Fruit fly (Drosophila melanogaster) whole organism, prepupa: Measurements from ENCODE around the gene CG6983.

ENCODE experiments used
- Blimp-1 ChIP-seq: fragments of 200-800 bp; sonication (Bioruptor generic); optimal IDR thresholded peaks from 3 replicates; lab custom pipeline; 2017; ENCODE audit warnings: missing biosample characterization, missing genetic modification characterization, mild to moderate bottlenecking, moderate library complexity, missing genetic modification reagents
- CG10631 ChIP-seq: fragments of 200-800 bp; sonication (Bioruptor generic); optimal IDR thresholded peaks from 2 replicates; lab custom pipeline; 2016; ENCODE audit warnings: missing biosample characterization, missing genetic modification characterization
- CG10669 ChIP-seq: fragments of 200-800 bp; sonication (Bioruptor generic); optimal IDR thresholded peaks from 3 replicates; lab custom pipeline; 2018; ENCODE audit warnings: missing biosample characterization, mild to moderate bottlenecking, missing genetic modification characterization, moderate library complexity
- CG1621 ChIP-seq: fragments of 200-800 bp; sonication (Bioruptor generic); optimal IDR thresholded peaks from 3 replicates; lab custom pipeline; 2018; ENCODE audit warnings: missing biosample characterization, mild to moderate bottlenecking, missing genetic modification characterization
- CG16779 ChIP-seq: fragments of 200-800 bp; sonication (Bioruptor generic); optimal IDR thresholded peaks from 3 replicates; lab custom pipeline; 2017; ENCODE audit warnings: missing biosample characterization, mild to moderate bottlenecking, missing genetic modification characterization
- CG3032 ChIP-seq: fragments of 200-800 bp; optimal IDR thresholded peaks from 2 replicates; lab custom pipeline; 2019; ENCODE audit warnings: missing biosample characterization, mild to moderate bottlenecking, missing genetic modification characterization, moderate library complexity
- CG31627 ChIP-seq: fragments of 200-800 bp; sonication (Bioruptor generic); optimal IDR thresholded peaks from 3 replicates; lab custom pipeline; 2016; ENCODE audit warnings: missing biosample characterization, missing genetic modification characterization
- CG32006 ChIP-seq: fragments of 200-800 bp; sonication (Bioruptor generic); optimal IDR thresholded peaks from 3 replicates; lab custom pipeline; 2017; ENCODE audit warnings: missing biosample characterization, mild to moderate bottlenecking, missing genetic modification characterization
- CG3919 ChIP-seq: fragments of 200-800 bp; sonication (Bioruptor generic); optimal IDR thresholded peaks from 3 replicates; lab custom pipeline; 2016; ENCODE audit warnings: missing biosample characterization, missing genetic modification characterization
- CG4318 ChIP-seq: fragments of 200-800 bp; sonication (Bioruptor generic); optimal IDR thresholded peaks from 3 replicates; lab custom pipeline; 2017; ENCODE audit warnings: missing biosample characterization, mild to moderate bottlenecking, missing genetic modification characterization
- CG6163 ChIP-seq: fragments of 200-800 bp; sonication (Bioruptor generic); IDR thresholded peaks from 3 replicates; pipeline ENCODE4 v1.3.6; 2022; ENCODE audit warnings: missing biosample characterization, missing genetic modification characterization
- CG6276 ChIP-seq: fragments of 200-800 bp; sonication (Bioruptor generic); optimal IDR thresholded peaks from 2 replicates; lab custom pipeline; 2017; ENCODE audit warnings: missing biosample characterization, mild to moderate bottlenecking, missing genetic modification characterization
- CG6808 ChIP-seq: fragments of 200-800 bp; sonication (Bioruptor generic); optimal IDR thresholded peaks from 3 replicates; lab custom pipeline; 2017; ENCODE audit warnings: missing biosample characterization, missing genetic modification characterization, mild to moderate bottlenecking, moderate library complexity, missing genetic modification reagents
- CG6854 ChIP-seq: fragments of 200-800 bp; sonication (Bioruptor generic); optimal IDR thresholded peaks from 2 replicates; lab custom pipeline; 2017; ENCODE audit warnings: missing biosample characterization, mild to moderate bottlenecking, missing genetic modification characterization
- CG7368 ChIP-seq: fragments of 200-800 bp; sonication (Bioruptor generic); optimal IDR thresholded peaks from 3 replicates; lab custom pipeline; 2016; ENCODE audit warnings: missing biosample characterization, missing genetic modification characterization
- CG8119 ChIP-seq: fragments of 200-800 bp; sonication (Bioruptor generic); IDR thresholded peaks from 3 replicates; pipeline ENCODE4 v1.3.6; 2022; ENCODE audit warnings: missing biosample characterization, missing genetic modification characterization
- CG8319 ChIP-seq: fragments of 200-800 bp; sonication (Bioruptor generic); optimal IDR thresholded peaks from 3 replicates; lab custom pipeline; 2016; ENCODE audit warnings: missing biosample characterization, missing genetic modification characterization
- CG9139 ChIP-seq: fragments of 200-800 bp; sonication (Bioruptor generic); optimal IDR thresholded peaks from 3 replicates; lab custom pipeline; 2017; ENCODE audit warnings: missing biosample characterization, mild to moderate bottlenecking, missing genetic modification characterization
- Eip75B ChIP-seq: fragments of 200-800 bp; sonication (Bioruptor generic); optimal IDR thresholded peaks from 3 replicates; lab custom pipeline; 2016; ENCODE audit warnings: missing biosample characterization, missing genetic modification characterization
- Eip93F ChIP-seq: fragments of 200-800 bp; sonication (Bioruptor generic); optimal IDR thresholded peaks from 2 replicates; lab custom pipeline; 2016; ENCODE audit warnings: missing biosample characterization, mild to moderate bottlenecking, missing genetic modification characterization
- Ets21C ChIP-seq: fragments of 200-800 bp; sonication (Bioruptor generic); optimal IDR thresholded peaks from 3 replicates; lab custom pipeline; 2016; ENCODE audit warnings: missing biosample characterization, missing genetic modification characterization
- Ets96B ChIP-seq: fragments of 200-800 bp; optimal IDR thresholded peaks from 2 replicates; lab custom pipeline; 2019; ENCODE audit warnings: missing biosample characterization, mild to moderate bottlenecking, missing genetic modification characterization, moderate library complexity
- Gug ChIP-seq: fragments of 200-800 bp; sonication (Bioruptor generic); IDR thresholded peaks from 2 replicates; pipeline ENCODE4 v1.3.6; 2022; ENCODE audit warnings: missing biosample characterization, missing genetic modification characterization
- Hr39 ChIP-seq: fragments of 200-800 bp; sonication (Bioruptor generic); optimal IDR thresholded peaks from 2 replicates; lab custom pipeline; 2016; ENCODE audit warnings: missing biosample characterization, missing genetic modification characterization
- Lpt ChIP-seq: fragments of 200-800 bp; sonication (Bioruptor generic); optimal IDR thresholded peaks from 3 replicates; lab custom pipeline; 2016; ENCODE audit warnings: missing biosample characterization, missing genetic modification characterization
- Met ChIP-seq: fragments of 200-800 bp; sonication (Bioruptor generic); optimal IDR thresholded peaks from 3 replicates; lab custom pipeline; 2016; ENCODE audit warnings: missing biosample characterization, missing genetic modification characterization
- OdsH ChIP-seq: fragments of 200-800 bp; sonication (Bioruptor generic); optimal IDR thresholded peaks from 3 replicates; lab custom pipeline; 2016; ENCODE audit warnings: missing biosample characterization, missing genetic modification characterization
- Smox ChIP-seq: fragments of 200-800 bp; sonication (Bioruptor generic); optimal IDR thresholded peaks from 3 replicates; lab custom pipeline; 2016; ENCODE audit warnings: missing biosample characterization, missing genetic modification characterization
- Sox102F ChIP-seq: fragments of 200-800 bp; sonication (Bioruptor generic); optimal IDR thresholded peaks from 2 replicates; lab custom pipeline; 2016; ENCODE audit warnings: missing biosample characterization, mild to moderate bottlenecking, missing genetic modification characterization
- Sox14 ChIP-seq: fragments of 200-800 bp; sonication (Bioruptor generic); optimal IDR thresholded peaks from 3 replicates; lab custom pipeline; 2016; ENCODE audit warnings: missing biosample characterization, missing genetic modification characterization
- Sox15 ChIP-seq: fragments of 200-800 bp; sonication (Bioruptor generic); optimal IDR thresholded peaks from 3 replicates; lab custom pipeline; 2016; ENCODE audit warnings: missing biosample characterization, missing genetic modification characterization
- achi ChIP-seq: fragments of 200-800 bp; sonication (Bioruptor generic); optimal IDR thresholded peaks from 3 replicates; lab custom pipeline; 2016; ENCODE audit warnings: missing biosample characterization, missing genetic modification characterization
- acj6 ChIP-seq: fragments of 200-800 bp; sonication (Bioruptor generic); optimal IDR thresholded peaks from 3 replicates; lab custom pipeline; 2016; ENCODE audit warnings: missing biosample characterization, missing genetic modification characterization
- cyc ChIP-seq: fragments of 200-800 bp; sonication (Bioruptor generic); optimal IDR thresholded peaks from 3 replicates; lab custom pipeline; 2016; ENCODE audit warnings: missing biosample characterization, missing genetic modification characterization
- dsx ChIP-seq: fragments of 200-800 bp; optimal IDR thresholded peaks from 3 replicates; lab custom pipeline; 2019; ENCODE audit warnings: missing biosample characterization, mild to moderate bottlenecking, missing genetic modification characterization, moderate library complexity; ENCODE audit not compliant: poor library complexity, severe bottlenecking
- eg ChIP-seq: fragments of 200-800 bp; sonication (Bioruptor generic); IDR thresholded peaks from 3 replicates; pipeline ENCODE4 v1.3.6; 2022; ENCODE audit warnings: missing biosample characterization, missing genetic modification characterization
- fd59A ChIP-seq: fragments of 200-800 bp; sonication (Bioruptor generic); optimal IDR thresholded peaks from 2 replicates; lab custom pipeline; 2017; ENCODE audit warnings: missing biosample characterization, mild to moderate bottlenecking, missing genetic modification characterization, missing genetic modification reagents
- fd85E ChIP-seq: fragments of 200-800 bp; sonication (Bioruptor generic); optimal IDR thresholded peaks from 3 replicates; lab custom pipeline; 2016; ENCODE audit warnings: missing biosample characterization, missing genetic modification characterization
- fkh ChIP-seq: fragments of 200-800 bp; sonication (Bioruptor generic); optimal IDR thresholded peaks from 3 replicates; lab custom pipeline; 2017; ENCODE audit warnings: missing biosample characterization, mild to moderate bottlenecking, missing genetic modification characterization, moderate library complexity
- lz ChIP-seq: fragments of 200-800 bp; sonication (Bioruptor generic); optimal IDR thresholded peaks from 3 replicates; lab custom pipeline; 2016; ENCODE audit warnings: missing biosample characterization, missing genetic modification characterization
- pdm3 ChIP-seq: fragments of 200-800 bp; sonication (Bioruptor generic); optimal IDR thresholded peaks from 3 replicates; lab custom pipeline; 2016; ENCODE audit warnings: missing biosample characterization, missing genetic modification characterization
- ss ChIP-seq, 2 experiments: fragments of 200-800 bp; sonication (Bioruptor generic); optimal IDR thresholded peaks; 2 replicates in 1 of 2; 3 replicates in 1 of 2; lab custom pipeline; 2017 to 2018; ENCODE audit warnings: mild to moderate bottlenecking in 2 of 2, missing biosample characterization in 2 of 2, missing genetic modification characterization in 2 of 2, moderate library complexity in 1 of 2
- svp ChIP-seq: fragments of 200-800 bp; sonication (Bioruptor generic); peaks from one replicate; lab custom pipeline; 2016; ENCODE audit warnings: missing biosample characterization, missing genetic modification characterization
- topi ChIP-seq: fragments of 200-800 bp; sonication (Bioruptor generic); optimal IDR thresholded peaks from 3 replicates; lab custom pipeline; 2016; ENCODE audit warnings: missing biosample characterization, missing genetic modification characterization

The CG6983 gene

DNA sequence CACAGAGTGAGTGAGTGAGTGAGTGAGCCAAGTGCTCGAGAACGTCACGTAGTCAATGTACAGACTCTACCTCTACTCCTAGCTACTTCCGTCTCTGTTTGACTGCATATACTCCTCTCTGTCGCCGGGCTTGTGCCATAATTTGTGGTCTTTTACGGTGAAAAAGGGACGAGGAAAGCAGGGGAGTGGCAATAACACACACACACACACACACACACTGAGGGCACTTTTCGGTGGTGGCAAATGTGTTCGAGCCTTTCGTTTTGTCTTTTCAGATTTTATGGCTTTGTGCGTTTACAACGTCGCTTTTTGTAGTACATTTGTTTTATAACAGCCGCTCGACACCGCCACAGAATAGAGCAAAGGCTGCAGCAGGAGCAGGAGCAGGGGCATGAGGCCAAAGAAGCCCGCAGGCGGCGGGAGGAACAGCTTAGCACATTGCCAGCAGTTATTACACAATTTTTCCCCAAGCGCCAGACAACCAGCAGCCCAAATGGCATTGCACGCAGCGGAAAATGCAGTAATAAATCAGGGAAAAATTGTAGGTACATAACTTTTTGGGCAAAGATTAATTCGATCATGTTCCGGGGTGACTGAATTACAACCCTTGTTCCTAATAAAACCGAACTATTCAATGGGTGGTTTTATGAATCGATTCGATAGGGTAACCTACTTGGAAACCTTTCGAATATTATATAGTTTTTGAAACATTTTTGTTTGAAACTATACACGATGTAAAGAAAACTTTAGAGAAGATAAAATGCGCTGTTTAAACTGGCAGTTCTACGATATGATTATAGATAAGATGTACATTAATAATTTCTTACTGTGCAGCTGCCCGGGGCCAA is 9.8 kb upstream of the CG6983 start (continued):
- peak; percentile 18 for TF ChIP-seq dsx (GFP tag; lab: Kevin White, UChicago)
- peak; percentile 50 for TF ChIP-seq Hr39
- peak; percentile 51 for TF ChIP-seq CG6276 (GFP tag; lab: Kevin White, UChicago)
- TF ChIP-seq CG31627 (GFP tag; lab: Kevin White, UChicago): peak; percentile 40
- TF ChIP-seq topi: peak; percentile 60
- TF ChIP-seq CG16779 (tag; lab: Kevin White, UChicago): no peak
- TF ChIP-seq Blimp-1: no peak
- peak; percentile 19 for TF ChIP-seq Lpt (GFP tag; lab: Kevin White, UChicago)
- no peak for TF ChIP-seq CG6854 (GFP tag; lab: Kevin White, UChicago)
- peak; percentile 53 for TF ChIP-seq CG4318 (GFP tag; lab: Kevin White, UChicago)
- peak in 1 of 2 experiments; percentile 34 for TF ChIP-seq ss (GFP tag; optimal IDR thresholded peaks at IDR 0.05; lab: Kevin White, UChicago)
- no peak for TF ChIP-seq Eip93F (GFP tag; lab: Kevin White, UChicago)
- peak; percentile 68 for TF ChIP-seq CG3032 (tag; lab: Kevin White, UChicago)
- TF ChIP-seq Ets21C (GFP tag; lab: Kevin White, UChicago): peak; percentile 10
- TF ChIP-seq Sox102F: peak; percentile 60
- peak; percentile 64 for TF ChIP-seq pdm3
- peak; percentile 61 for TF ChIP-seq CG10631 (GFP tag; lab: Kevin White, UChicago)
- TF ChIP-seq Sox15 (GFP tag; lab: Kevin White, UChicago): peak; percentile 20
- no peak for TF ChIP-seq fd85E (GFP tag; lab: Kevin White, UChicago)
- peak; percentile 63 for TF ChIP-seq Eip75B (GFP tag; lab: Kevin White, UChicago)
- TF ChIP-seq CG8119 (GFP tag; lab: Robert Waterston, UW): peak; percentile 70
- no peak for TF ChIP-seq CG7368 (GFP tag; lab: Kevin White, UChicago)
- TF ChIP-seq CG6163 (GFP tag; lab: Robert Waterston, UW): no peak
- peak; percentile 65 for TF ChIP-seq Ets96B (tag; lab: Kevin White, UChicago)
- TF ChIP-seq Gug: peak; percentile 47
- TF ChIP-seq CG32006: peak; percentile 75
- peak; percentile 30 for TF ChIP-seq cyc
- peak; percentile 66 for TF ChIP-seq acj6 (GFP tag; lab: Kevin White, UChicago)

DNA sequence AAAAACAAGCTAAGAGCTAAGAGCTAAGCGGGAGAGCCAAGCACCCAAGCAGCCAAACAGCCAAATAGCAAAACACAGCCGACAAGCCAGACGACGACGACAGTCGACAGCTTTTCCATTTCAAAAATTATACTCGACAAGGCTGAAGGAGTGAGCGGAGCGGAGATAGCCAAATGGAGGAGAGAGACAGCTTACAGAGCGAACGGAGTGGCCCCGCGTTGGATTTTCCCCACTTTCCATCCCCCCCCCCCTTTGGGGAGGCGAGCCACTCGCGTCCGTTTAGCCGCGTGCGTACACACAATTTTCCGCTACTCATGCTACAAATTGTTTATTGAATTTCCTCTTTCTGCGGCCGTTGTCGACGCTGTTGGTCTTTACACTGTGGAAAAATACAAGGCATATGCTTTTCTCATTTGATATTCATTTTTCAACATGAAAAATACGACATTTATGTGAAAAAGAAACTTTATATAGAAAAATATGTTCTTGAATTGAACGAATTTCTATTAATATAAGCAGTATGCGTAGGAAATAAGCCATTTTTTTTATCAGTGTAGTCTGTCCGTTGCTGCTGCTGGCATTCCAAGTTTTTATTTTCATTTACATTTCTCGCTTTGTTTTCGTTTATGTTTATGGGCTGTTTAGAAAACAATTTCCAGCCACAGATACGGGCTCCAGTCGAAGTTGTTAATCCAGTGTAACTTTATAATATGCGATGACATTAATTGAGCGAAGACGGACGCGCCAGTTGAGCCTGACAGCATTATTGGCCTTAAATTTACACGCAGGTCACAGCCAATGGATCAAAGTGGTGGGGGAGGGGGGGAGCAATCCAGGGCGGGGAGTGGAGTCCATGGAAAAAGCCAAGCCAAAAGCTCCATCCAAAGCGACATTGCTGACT is 8.9 kb upstream of the CG6983 start:
- peak; percentile 89 for TF ChIP-seq fd59A (GFP tag; lab: Kevin White, UChicago)
- peak; percentile 94 for TF ChIP-seq achi
- TF ChIP-seq Sox14 (GFP tag; lab: Kevin White, UChicago): peak; percentile 93
- peak; percentile 93 for TF ChIP-seq CG6808 (GFP tag; lab: Kevin White, UChicago)
- peak; percentile 66 for TF ChIP-seq fd85E (GFP tag; lab: Kevin White, UChicago)
- TF ChIP-seq CG10669: peak; percentile 95
- TF ChIP-seq CG8319 (GFP tag; lab: Kevin White, UChicago): peak; percentile 86
- TF ChIP-seq CG4318 (GFP tag; lab: Kevin White, UChicago): peak; percentile 95
- TF ChIP-seq Sox102F: peak; percentile 87
- peak; percentile 89 for TF ChIP-seq CG1621
- TF ChIP-seq lz (GFP tag; lab: Kevin White, UChicago): peak; percentile 89
- peak; percentile 97 for TF ChIP-seq eg (GFP tag; lab: Robert Waterston, UW)
- peak; percentile 84 for TF ChIP-seq Smox (GFP tag; lab: Kevin White, UChicago)
- TF ChIP-seq CG6163 (GFP tag; lab: Robert Waterston, UW): peak; percentile 97
- TF ChIP-seq CG32006: peak; percentile 98
- peak; percentile 84 for TF ChIP-seq Sox15 (GFP tag; lab: Kevin White, UChicago)
- peak; percentile 89 for TF ChIP-seq Met (GFP tag; lab: Kevin White, UChicago)
- TF ChIP-seq CG9139 (GFP tag; lab: Kevin White, UChicago): peak; percentile 83
- TF ChIP-seq Eip75B (GFP tag; lab: Kevin White, UChicago): peak; percentile 95
- peak; percentile 48 for TF ChIP-seq Blimp-1
- peak; percentile 91 for TF ChIP-seq fkh (GFP tag; lab: Kevin White, UChicago)
- peak; percentile 96 for TF ChIP-seq pdm3
- TF ChIP-seq acj6 (GFP tag; lab: Kevin White, UChicago): peak; percentile 95
- TF ChIP-seq svp: peak; percentile 95
- peak; percentile 98 for TF ChIP-seq CG8119 (GFP tag; lab: Robert Waterston, UW)
- TF ChIP-seq CG16779 (tag; lab: Kevin White, UChicago): peak; percentile 91
- TF ChIP-seq OdsH: peak; percentile 96
- TF ChIP-seq CG3919 (GFP tag; lab: Kevin White, UChicago): peak; percentile 96
- TF ChIP-seq Lpt (GFP tag; lab: Kevin White, UChicago): peak; percentile 95
